Worm (Caenorhabditis elegans) whole organism, midembryonic: ENCODE results near the gene str-108.

Experiments used
- T22C8.4 ChIP-seq: fragments of 200-800 bp; sonication (Bioruptor generic); IDR thresholded peaks from 2 replicates; pipeline ENCODE4 v1.3.6; 2022; ENCODE audit warnings: missing genetic modification characterization, missing compliant biosample characterization
- cog-1 ChIP-seq: sonication (generic microtip); optimal IDR thresholded peaks from 2 replicates; lab custom pipeline; 2016; ENCODE audit warnings: missing genetic modification characterization, missing compliant biosample characterization
- flt-1 ChIP-seq: fragments of 200-800 bp; sonication (Bioruptor generic); IDR thresholded peaks from 2 replicates; pipeline ENCODE4 v1.3.6; 2022; ENCODE audit warnings: missing genetic modification characterization, missing compliant biosample characterization
- klf-2 ChIP-seq: fragments of 200-800 bp; sonication (Bioruptor generic); conservative IDR thresholded peaks from 2 replicates; pipeline ENCODE4 v1.3.6; 2022; ENCODE audit warnings: missing genetic modification reagents, missing genetic modification characterization, missing compliant biosample characterization
- med-1 ChIP-seq: sonication (generic microtip); optimal IDR thresholded peaks from 2 replicates; lab custom pipeline; 2017; ENCODE audit warnings: missing genetic modification characterization, mild to moderate bottlenecking, missing compliant biosample characterization, antibody characterized with exemption, missing genetic modification reagents; ENCODE audit not compliant: insufficient read depth
- ref-1 ChIP-seq: fragments of 200-800 bp; sonication (Bioruptor generic); conservative IDR thresholded peaks from 2 replicates; pipeline ENCODE4 v1.3.6; 2022; ENCODE audit warnings: missing genetic modification reagents, missing genetic modification characterization, missing compliant biosample characterization
- tab-1 ChIP-seq: fragments of 200-800 bp; sonication (Bioruptor generic); IDR thresholded peaks from 2 replicates; pipeline ENCODE4 v1.3.6; 2022; ENCODE audit warnings: missing genetic modification characterization, missing compliant biosample characterization
- ztf-23 ChIP-seq: fragments of 200-800 bp; sonication (Bioruptor generic); IDR thresholded peaks from 2 replicates; pipeline ENCODE4 v1.3.6; 2022; ENCODE audit warnings: missing genetic modification reagents, missing genetic modification characterization, missing compliant biosample characterization
- ztf-29 ChIP-seq: fragments of 200-800 bp; sonication (Bioruptor generic); IDR thresholded peaks from 2 replicates; pipeline ENCODE4 v1.3.6; 2022; ENCODE audit warnings: missing genetic modification reagents, missing genetic modification characterization, missing compliant biosample characterization

str-108 gene

DNA sequence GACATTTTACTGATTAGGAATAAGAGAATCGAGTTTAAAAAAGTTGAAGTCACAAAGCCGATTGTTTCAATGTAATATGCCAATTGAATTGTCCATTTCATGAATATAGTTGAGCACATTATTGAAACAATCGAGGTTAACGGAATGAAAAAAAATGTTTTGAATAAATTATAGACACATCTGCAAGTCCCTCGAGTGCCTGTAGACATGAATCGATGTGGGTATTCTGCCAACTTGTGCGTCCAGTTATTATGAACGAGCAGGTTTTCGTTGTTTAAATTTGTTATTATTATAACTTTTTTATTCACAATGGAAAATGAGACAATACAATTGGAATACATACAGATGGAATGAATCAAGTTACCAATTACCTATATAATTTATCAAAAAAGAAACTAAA is 7.6 kb upstream of the str-108 start, which contains the start of gene str-99:
TSS of gene str-99 (minus strand) at position 101 of the 400 bp plus-strand sequence.
- TF ChIP-seq ref-1 (GFP tag; lab: Robert Waterston, UW) (no peak), flt-1 (no peak), tab-1 (no peak), klf-2 (GFP tag; lab: Robert Waterston, UW) (no peak), cog-1 (no peak), T22C8.4 (GFP tag; lab: Robert Waterston, UW) (no peak), ztf-29 (no peak), med-1 (no peak), ztf-23 (GFP tag; lab: Robert Waterston, UW) (no peak)

- no peak for TF ChIP-seq cog-1
- no peak for TF ChIP-seq ztf-23 (GFP tag; lab: Robert Waterston, UW)
- no peak for TF ChIP-seq klf-2 (GFP tag; lab: Robert Waterston, UW)
- TF ChIP-seq tab-1, result no peak
- no peak for TF ChIP-seq med-1
- TF ChIP-seq ztf-29, result no peak
- TF ChIP-seq T22C8.4 (GFP tag; lab: Robert Waterston, UW), result no peak
- no peak for TF ChIP-seq ref-1 (GFP tag; lab: Robert Waterston, UW)
- no peak for TF ChIP-seq flt-1
These were observed 6.4 kb upstream of the str-108 start, which contains the start of gene F10A3.17 for ce11 chrV:16159594-16159993. Gene F10A3.17 (minus strand): TSS chrV:16159694.

DNA sequence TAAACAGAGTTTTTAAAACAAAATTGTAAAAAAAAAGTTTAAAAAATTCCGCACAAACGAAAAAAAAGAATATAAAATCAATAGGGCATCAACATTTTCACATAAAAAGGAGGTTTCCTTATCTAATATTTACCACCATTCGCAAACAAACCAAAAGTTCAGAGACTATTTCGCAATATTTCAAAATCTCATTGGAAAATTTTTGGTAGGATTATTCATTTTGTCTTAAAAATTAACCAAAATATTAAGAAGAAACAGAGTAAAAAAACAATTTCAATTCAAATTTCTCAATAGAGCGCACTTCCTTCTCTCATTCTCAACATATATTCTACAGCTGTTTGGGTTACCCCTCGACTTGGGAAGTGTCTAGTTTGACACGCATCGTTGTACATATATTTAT is 5.9 kb upstream of the str-108 start:
- TF ChIP-seq ztf-23 (GFP tag; lab: Robert Waterston, UW) (no peak), cog-1 (no peak), flt-1 (no peak), klf-2 (GFP tag; lab: Robert Waterston, UW) (no peak), ztf-29 (no peak), T22C8.4 (GFP tag; lab: Robert Waterston, UW) (no peak), ref-1 (GFP tag; lab: Robert Waterston, UW) (no peak), med-1 (no peak), tab-1 (no peak)

- TF ChIP-seq ztf-29 (no peak), flt-1 (no peak), klf-2 (GFP tag; lab: Robert Waterston, UW) (no peak), cog-1 (no peak), ref-1 (GFP tag; lab: Robert Waterston, UW) (no peak)
These were observed 3.8 kb upstream of the str-108 start, which contains the start of the genes str-109 and F10A3.11 for ce11 chrV:16162124-16162735. Gene str-109 (minus strand): TSS chrV:16162224. Gene F10A3.11 (plus strand): TSS chrV:16162685.

ce11 chrV:16163719-16164118 is 2.3 kb upstream of the str-108 start, which contains the start of gene F10A3.12:
Gene F10A3.12 (plus strand): TSS chrV:16164019.
- no peak for TF ChIP-seq med-1

DNA sequence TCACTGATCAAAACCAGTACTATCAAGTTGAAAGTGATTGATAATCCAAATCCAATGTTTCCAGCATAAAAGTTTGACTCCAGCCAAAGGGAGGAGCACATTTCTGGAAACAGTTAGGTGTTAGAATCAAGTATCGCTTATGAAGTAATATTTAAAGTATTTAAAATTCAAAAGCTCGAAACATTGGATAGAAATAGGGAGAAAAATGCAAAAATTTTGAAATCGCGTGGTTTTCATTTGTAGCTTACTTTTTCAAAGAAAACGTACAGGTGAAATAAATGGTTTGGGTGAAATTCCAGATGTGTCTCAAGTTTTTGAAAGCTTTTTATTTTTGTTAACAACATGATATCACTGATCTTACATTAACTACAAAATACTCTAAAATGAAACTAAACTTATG is 3.0 kb downstream of the str-108 start, which contains the start of gene str-111:
TSS of gene str-111 (minus strand) at position 101 of the 400 bp plus-strand sequence.
- no peak for TF ChIP-seq flt-1
- TF ChIP-seq med-1, result no peak
- TF ChIP-seq ztf-29, result no peak
- TF ChIP-seq ztf-23 (GFP tag; lab: Robert Waterston, UW), result no peak
- no peak for TF ChIP-seq tab-1
- TF ChIP-seq T22C8.4 (GFP tag; lab: Robert Waterston, UW), result no peak
- no peak for TF ChIP-seq ref-1 (GFP tag; lab: Robert Waterston, UW)
- TF ChIP-seq cog-1, result no peak
- TF ChIP-seq klf-2 (GFP tag; lab: Robert Waterston, UW), result no peak

ce11 chrV:16171721-16172120 is 5.7 kb downstream of the str-108 start, which contains the start of gene K05D4.9:
Gene K05D4.9 (minus strand): TSS chrV:16171821.
- no peak for TF ChIP-seq cog-1
- TF ChIP-seq klf-2 (GFP tag; lab: Robert Waterston, UW), result no peak
- no peak for TF ChIP-seq med-1
- TF ChIP-seq ref-1 (GFP tag; lab: Robert Waterston, UW), result no peak
- no peak for TF ChIP-seq ztf-23 (GFP tag; lab: Robert Waterston, UW)
- no peak for TF ChIP-seq tab-1
- TF ChIP-seq ztf-29, result no peak
- TF ChIP-seq flt-1, result no peak

- no peak for TF ChIP-seq flt-1
- no peak for TF ChIP-seq ztf-29
- TF ChIP-seq med-1, result no peak
- TF ChIP-seq klf-2 (GFP tag; lab: Robert Waterston, UW), result no peak
- no peak for TF ChIP-seq tab-1
- no peak for TF ChIP-seq ztf-23 (GFP tag; lab: Robert Waterston, UW)
- no peak for TF ChIP-seq T22C8.4 (GFP tag; lab: Robert Waterston, UW)
- TF ChIP-seq cog-1, result no peak
- no peak for TF ChIP-seq ref-1 (GFP tag; lab: Robert Waterston, UW)
These were observed 8.1 kb downstream of the str-108 start for ce11 chrV:16174109-16174508.

DNA sequence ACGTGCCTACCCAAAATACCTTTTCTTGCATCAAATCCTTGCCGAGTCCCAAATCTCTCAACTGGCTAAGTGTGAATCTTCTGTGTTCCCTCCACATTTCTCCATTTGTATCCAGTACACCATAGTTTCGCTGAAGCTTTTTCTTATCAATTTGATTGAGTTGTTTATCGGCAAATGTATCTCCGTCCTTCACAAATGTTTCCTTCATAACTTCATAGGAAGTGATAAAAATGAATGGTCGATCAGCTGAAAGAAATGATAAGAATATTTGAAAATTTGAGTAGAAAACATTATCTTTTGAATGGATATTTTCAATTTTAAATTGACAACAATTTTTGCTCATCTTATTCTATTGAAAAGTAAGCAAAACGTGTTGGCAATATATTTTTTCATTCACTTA is 9.2 kb downstream of the str-108 start:
- no peak for TF ChIP-seq med-1
- no peak for TF ChIP-seq ref-1 (GFP tag; lab: Robert Waterston, UW)

DNA sequence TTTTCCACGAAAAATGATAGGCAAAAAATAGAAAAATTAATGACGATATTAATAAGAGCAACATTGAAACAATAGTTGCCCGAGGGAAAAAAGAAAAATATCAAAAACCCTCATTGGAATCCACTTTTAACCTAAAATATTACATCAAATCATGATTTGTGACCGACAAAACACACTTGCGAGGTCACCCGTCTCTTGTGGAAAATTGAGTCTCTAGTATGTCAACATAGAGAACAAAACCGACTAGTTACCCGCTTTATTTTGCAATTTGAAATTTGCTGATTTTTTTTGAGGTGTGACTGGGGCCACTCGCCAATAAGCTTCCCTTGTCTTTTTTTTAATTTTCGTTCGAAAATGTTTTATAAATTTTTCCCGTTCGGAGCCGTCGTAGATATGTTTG is 9.7 kb downstream of the str-108 start, which contains the start of gene cyp-33D1:
TSS of gene cyp-33D1 (minus strand) at position 101 of the 400 bp plus-strand sequence.
- TF ChIP-seq cog-1 (no peak), ztf-23 (GFP tag; lab: Robert Waterston, UW) (no peak), med-1 (no peak), T22C8.4 (GFP tag; lab: Robert Waterston, UW) (no peak), tab-1 (no peak), ztf-29 (no peak), ref-1 (GFP tag; lab: Robert Waterston, UW) (no peak), klf-2 (GFP tag; lab: Robert Waterston, UW) (no peak), flt-1 (no peak)

ce11 chrV:16180350-16180749 is 14.3 kb downstream of the str-108 start, which contains the start of gene str-106:
Gene str-106 (plus strand): TSS chrV:16180650.
- TF ChIP-seq ztf-29 (no peak), cog-1 (no peak), T22C8.4 (GFP tag; lab: Robert Waterston, UW) (no peak), ref-1 (GFP tag; lab: Robert Waterston, UW) (no peak), med-1 (no peak), klf-2 (GFP tag; lab: Robert Waterston, UW) (no peak), flt-1 (no peak), ztf-23 (GFP tag; lab: Robert Waterston, UW) (no peak), tab-1 (no peak)
